Fruit fly (Drosophila melanogaster): ENCODE data around the gene Brd8.
A peak's percentile ranks its signal among the peaks of the same experiment; 100 is the strongest.

Gene Brd8

DNA sequence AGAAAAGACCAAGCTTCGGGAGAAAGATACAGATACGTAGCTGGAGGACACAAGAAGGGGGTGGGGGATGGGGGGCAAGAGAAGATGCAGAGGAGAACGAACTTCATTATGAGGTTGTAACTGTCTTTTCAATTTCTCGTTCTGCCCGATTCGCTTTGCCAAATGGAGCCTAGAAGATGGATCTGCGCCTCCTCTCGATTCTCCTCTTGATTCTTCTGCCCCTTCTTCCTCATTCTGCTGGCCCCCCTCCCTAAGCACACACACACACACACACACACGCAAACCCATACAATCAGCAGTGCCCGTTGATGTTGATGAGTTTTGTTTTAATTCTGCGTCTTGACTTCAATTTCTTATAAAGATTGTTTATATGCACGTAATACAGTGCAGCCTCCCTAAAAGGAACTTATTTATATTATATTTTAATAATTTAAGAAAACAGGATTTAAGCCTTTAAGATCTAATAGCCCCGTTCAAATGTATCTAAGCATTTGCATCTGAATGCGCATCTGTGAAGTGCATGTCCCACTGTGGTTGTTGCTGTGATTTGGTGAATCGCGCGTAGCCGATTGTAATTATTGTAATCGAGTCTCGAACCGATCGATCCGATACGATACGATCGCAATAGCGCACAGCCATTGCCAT lies 16.2 kb upstream of the Brd8 start:
- TF ChIP-seq fd85E (GFP tag; optimal IDR thresholded peaks at IDR 0.05) (peak; percentile 6), CG3919 (GFP tag; optimal IDR thresholded peaks at IDR 0.05) (peak; percentile 91), CG6276 (GFP tag; optimal IDR thresholded peaks at IDR 0.05) (peak; percentile 85), fkh (GFP tag; optimal IDR thresholded peaks at IDR 0.05) (no peak), CG8319 (GFP tag; optimal IDR thresholded peaks at IDR 0.05) (peak; percentile 69), vri (GFP tag; optimal IDR thresholded peaks at IDR 0.05) (peak; percentile 72), CG10669 (GFP tag; optimal IDR thresholded peaks at IDR 0.05) (peak; percentile 94), achi (GFP tag; optimal IDR thresholded peaks at IDR 0.05) (peak; percentile 87), Sox14 (GFP tag; optimal IDR thresholded peaks at IDR 0.05) (peak; percentile 83), salr (GFP tag; optimal IDR thresholded peaks at IDR 0.05) (peak; percentile 56 to 88), CG8632 (GFP tag; optimal IDR thresholded peaks at IDR 0.05) (peak; percentile 84), ss (GFP tag; optimal IDR thresholded peaks at IDR 0.05) (peak; percentile 91 to 92), Eip93F (GFP tag; optimal IDR thresholded peaks at IDR 0.05) (peak; percentile 80), Sox102F (GFP tag; optimal IDR thresholded peaks at IDR 0.05) (peak; percentile 83), CG32006 (GFP tag; optimal IDR thresholded peaks at IDR 0.05) (peak; percentile 92), Smox (GFP tag; optimal IDR thresholded peaks at IDR 0.05) (peak; percentile 81), Sox15 (GFP tag; optimal IDR thresholded peaks at IDR 0.05) (peak; percentile 79), CG11762 (GFP tag; optimal IDR thresholded peaks at IDR 0.05; ENCODE audit: insufficient read depth) (peak; percentile 72), CG9139 (GFP tag; optimal IDR thresholded peaks at IDR 0.05) (peak; percentile 79), CG15336 (GFP tag; IDR thresholded peaks at IDR 0.05) (peak; percentile 91), Hr38 (GFP tag; optimal IDR thresholded peaks at IDR 0.05) (no peak), CG4318 (GFP tag; optimal IDR thresholded peaks at IDR 0.05) (peak; percentile 83), svp (GFP tag) (peak; percentile 97), dsx (GFP tag; optimal IDR thresholded peaks at IDR 0.05; ENCODE audit: poor library complexity, severe bottlenecking) (peak; percentile 91), Hr4 (GFP tag; optimal IDR thresholded peaks at IDR 0.05) (peak; percentile 87), fd59A (GFP tag; optimal IDR thresholded peaks at IDR 0.05) (peak; percentile 88), CG3032 (tag; optimal IDR thresholded peaks at IDR 0.05) (peak; percentile 95), Met (GFP tag; optimal IDR thresholded peaks at IDR 0.05) (peak; percentile 86), Ets96B (tag; optimal IDR thresholded peaks at IDR 0.05) (peak; percentile 94), CG10631 (GFP tag; optimal IDR thresholded peaks at IDR 0.05) (peak; percentile 90), CG11902 (GFP tag; optimal IDR thresholded peaks at IDR 0.05) (peak; percentile 88), Eip78C (GFP tag) (peak; percentile 96), dac (GFP tag; optimal IDR thresholded peaks at IDR 0.05) (peak; percentile 77), CG11294 (GFP tag; IDR thresholded peaks at IDR 0.05) (peak; percentile 81), Lpt (GFP tag; optimal IDR thresholded peaks at IDR 0.05) (peak; percentile 44), CG16779 (tag; optimal IDR thresholded peaks at IDR 0.05) (peak; percentile 81), CG1621 (tag; optimal IDR thresholded peaks at IDR 0.05) (peak; percentile 89), topi (GFP tag; optimal IDR thresholded peaks at IDR 0.05) (peak; percentile 84), Eip75B (GFP tag; optimal IDR thresholded peaks at IDR 0.05) (peak; percentile 77), CG6163 (GFP tag; IDR thresholded peaks at IDR 0.05) (peak; percentile 96), OdsH (GFP tag; optimal IDR thresholded peaks at IDR 0.05) (peak; percentile 91), CG31627 (GFP tag; optimal IDR thresholded peaks at IDR 0.05) (peak; percentile 76), lz (GFP tag; optimal IDR thresholded peaks at IDR 0.05) (peak; percentile 79), spab (GFP tag; optimal IDR thresholded peaks at IDR 0.05) (peak; percentile 89), CG34406 (GFP tag; optimal IDR thresholded peaks at IDR 0.05) (peak; percentile 90), Gug (GFP tag; IDR thresholded peaks at IDR 0.05) (peak; percentile 86), Ets21C (GFP tag; optimal IDR thresholded peaks at IDR 0.05) (peak; percentile 58), net (GFP tag; optimal IDR thresholded peaks at IDR 0.05) (peak; percentile 84), acj6 (GFP tag; optimal IDR thresholded peaks at IDR 0.05) (peak; percentile 89), cyc (GFP tag; optimal IDR thresholded peaks at IDR 0.05) (peak; percentile 78), CG6808 (GFP tag; optimal IDR thresholded peaks at IDR 0.05) (peak; percentile 91)

Data from whole organism, prepupa.